Fruit fly (Drosophila melanogaster) whole organism: ENCODE results near the gene Osi5.

ENCODE experiments used
- CG8478 ChIP-seq: fragments of >200 bp; optimal IDR thresholded peaks from 2 replicates; lab custom pipeline; 2018; ENCODE audit warnings: inconsistent platforms
- Dll ChIP-seq: fragments of >200 bp; optimal IDR thresholded peaks from 2 replicates; lab custom pipeline; 2017
- EcR ChIP-seq, 2 experiments: fragments of >200 bp; optimal IDR thresholded peaks; 2 replicates each; lab custom pipeline; 2017; ENCODE audit warnings: missing biosample characterization in 2 of 2, missing genetic modification characterization in 2 of 2, missing genetic modification reagents in 2 of 2
- pan ChIP-seq: fragments of >200 bp; optimal IDR thresholded peaks from 2 replicates; lab custom pipeline; 2017
- psq ChIP-seq: fragments of >200 bp; optimal IDR thresholded peaks from 2 replicates; lab custom pipeline; 2017
- usp ChIP-seq: fragments of >200 bp; optimal IDR thresholded peaks from 2 replicates; lab custom pipeline; 2017; ENCODE audit warnings: missing biosample characterization, missing genetic modification characterization, mixed read lengths

Gene Osi5

DNA sequence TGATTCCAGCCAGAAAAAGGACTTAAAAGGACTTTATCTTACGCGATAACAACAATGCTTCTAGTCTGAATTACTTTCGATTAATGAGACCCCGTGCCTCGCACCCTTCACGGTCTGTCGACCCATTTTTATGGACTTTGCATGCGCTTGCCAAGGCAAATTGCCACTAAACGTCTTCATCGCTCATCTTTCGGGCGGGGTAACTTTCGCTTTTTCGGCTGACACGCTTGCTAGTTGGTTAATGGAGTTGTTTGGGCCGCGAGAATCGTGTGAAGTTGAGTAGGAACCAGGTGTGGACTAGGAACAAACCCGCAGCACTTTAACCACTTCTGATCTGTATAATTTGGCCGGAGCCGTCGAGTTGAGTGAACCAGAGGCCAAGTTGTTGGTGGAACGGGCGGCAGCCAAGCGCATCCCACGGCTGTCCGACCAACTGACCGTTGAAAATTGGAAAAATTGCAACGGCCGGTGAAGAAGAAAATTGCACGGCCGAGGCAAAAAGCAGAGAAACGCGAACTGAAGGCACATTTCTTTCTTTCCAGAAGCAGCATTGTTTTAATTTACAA, at the start of gene Osi5:
Gene Osi5, plus strand, starts transcription at position 516 of the 566 bp plus-strand sequence.
- TF ChIP-seq Dll (lab: Kevin White, UChicago) (no peak), pan (lab: Kevin White, UChicago) (no peak), psq (lab: Kevin White, UChicago) (no peak), CG8478 (lab: Kevin White, UChicago) (no peak), EcR (GFP tag; optimal IDR thresholded peaks at IDR 0.05; lab: Kevin White, UChicago) (no peak), usp (GFP tag; lab: Kevin White, UChicago) (no peak)

- TF ChIP-seq Dll (lab: Kevin White, UChicago) (no peak), CG8478 (lab: Kevin White, UChicago) (no peak), pan (lab: Kevin White, UChicago) (no peak), EcR (GFP tag; optimal IDR thresholded peaks at IDR 0.05; lab: Kevin White, UChicago) (no peak), usp (GFP tag; lab: Kevin White, UChicago) (no peak), psq (lab: Kevin White, UChicago) (no peak)
Measured at dm6 chr3R:6182511-6182910, 44.8 kb upstream of the Osi5 start.

DNA sequence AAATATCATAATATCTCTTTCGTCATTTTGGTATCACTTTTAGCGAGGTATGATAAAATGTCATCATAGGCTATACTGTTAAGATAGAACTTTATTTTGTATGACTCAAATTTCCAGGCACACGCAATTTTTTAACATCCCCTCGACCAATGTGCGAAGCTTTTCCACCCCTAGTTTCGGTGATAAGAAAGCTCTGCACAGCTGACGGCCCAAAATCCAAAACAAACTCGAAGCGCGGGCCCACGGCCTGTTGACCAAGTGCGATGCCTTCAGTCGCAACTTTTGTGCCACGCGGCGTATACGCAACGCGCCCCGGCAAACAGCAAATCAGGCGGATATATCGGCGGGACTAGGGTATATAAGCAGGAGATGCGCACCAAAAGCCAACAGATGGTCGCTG, 40.3 kb upstream of the Osi5 start, which contains the start of gene NPFR:
Gene NPFR, plus strand, starts transcription at position 301 of the 400 bp plus-strand sequence.
- no peak for TF ChIP-seq pan (lab: Kevin White, UChicago)
- no peak for TF ChIP-seq usp (GFP tag; lab: Kevin White, UChicago)
- TF ChIP-seq EcR (GFP tag; optimal IDR thresholded peaks at IDR 0.05; lab: Kevin White, UChicago): no peak
- TF ChIP-seq psq (lab: Kevin White, UChicago): no peak
- no peak for TF ChIP-seq CG8478 (lab: Kevin White, UChicago)
- no peak for TF ChIP-seq Dll (lab: Kevin White, UChicago)

dm6 chr3R:6196416-6196815, 30.9 kb upstream of the Osi5 start:
- TF ChIP-seq CG8478 (lab: Kevin White, UChicago) (no peak), psq (lab: Kevin White, UChicago) (no peak), pan (lab: Kevin White, UChicago) (no peak), EcR (GFP tag; optimal IDR thresholded peaks at IDR 0.05; lab: Kevin White, UChicago) (no peak), Dll (lab: Kevin White, UChicago) (no peak), usp (GFP tag; lab: Kevin White, UChicago) (no peak)

DNA sequence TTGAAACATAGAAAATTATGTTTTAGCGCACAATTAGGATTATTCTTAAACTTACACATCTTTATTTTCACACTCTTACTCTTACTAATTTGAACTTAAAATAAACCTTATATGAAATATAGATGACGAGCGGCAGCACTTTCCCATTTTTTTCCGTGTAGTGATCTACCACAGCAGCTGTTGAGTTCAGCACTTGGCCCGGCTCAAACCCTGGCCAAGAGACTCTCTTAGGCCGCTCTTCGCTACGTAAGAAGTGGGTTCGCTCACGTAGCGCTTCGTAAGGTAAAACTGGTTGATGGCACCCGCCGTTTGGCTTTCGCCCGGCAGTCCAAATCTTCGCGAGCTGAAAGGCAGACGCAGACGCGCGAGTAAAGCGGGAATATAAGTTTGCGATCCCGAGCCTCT, 28.8 kb upstream of the Osi5 start, which contains the start of gene Osi24:
Gene Osi24, plus strand, starts transcription at position 324 of the 405 bp plus-strand sequence.
- TF ChIP-seq usp (GFP tag; lab: Kevin White, UChicago) (no peak), EcR (GFP tag; optimal IDR thresholded peaks at IDR 0.05; lab: Kevin White, UChicago) (no peak), pan (lab: Kevin White, UChicago) (no peak), Dll (lab: Kevin White, UChicago) (no peak)

DNA sequence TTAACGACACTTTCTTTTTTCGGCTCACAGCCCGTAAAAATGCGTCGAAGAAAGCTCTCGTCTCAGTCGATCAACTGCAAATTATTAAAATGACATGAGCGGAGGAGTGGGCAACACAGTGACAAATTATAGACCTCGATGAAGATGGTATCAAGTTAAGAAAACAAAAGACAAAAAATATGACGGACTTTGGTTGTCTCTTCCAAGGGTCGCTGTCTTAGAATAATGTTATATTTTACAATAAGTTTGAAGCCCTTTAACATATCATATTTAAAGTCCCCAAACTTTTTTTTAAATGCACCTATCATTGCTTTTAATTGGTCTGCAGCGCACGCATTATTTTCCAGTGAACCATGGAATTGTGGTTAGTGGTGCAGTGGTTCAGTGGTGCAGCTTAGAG, 27.6 kb upstream of the Osi5 start:
- TF ChIP-seq pan (lab: Kevin White, UChicago) (no peak), psq (lab: Kevin White, UChicago) (no peak), usp (GFP tag; lab: Kevin White, UChicago) (no peak), CG8478 (lab: Kevin White, UChicago) (no peak), Dll (lab: Kevin White, UChicago) (no peak), EcR (GFP tag; optimal IDR thresholded peaks at IDR 0.05; lab: Kevin White, UChicago) (no peak)

dm6 chr3R:6203000-6203399, 24.3 kb upstream of the Osi5 start:
- TF ChIP-seq Dll (lab: Kevin White, UChicago) (no peak), pan (lab: Kevin White, UChicago) (no peak)

dm6 chr3R:6209073-6209472, 18.2 kb upstream of the Osi5 start, which contains the start of gene Osi2:
TSS of gene Osi2 (plus strand) at chr3R:6209373.
- TF ChIP-seq usp (GFP tag; lab: Kevin White, UChicago) (no peak), psq (lab: Kevin White, UChicago) (no peak), pan (lab: Kevin White, UChicago) (no peak), EcR (GFP tag; optimal IDR thresholded peaks at IDR 0.05; lab: Kevin White, UChicago) (no peak), CG8478 (lab: Kevin White, UChicago) (no peak), Dll (lab: Kevin White, UChicago) (no peak)

dm6 chr3R:6210266-6211040, 16.9 kb upstream of the Osi5 start:
- TF ChIP-seq EcR (GFP tag; optimal IDR thresholded peaks at IDR 0.05; lab: Kevin White, UChicago): no peak
- TF ChIP-seq usp (GFP tag; lab: Kevin White, UChicago): no peak
- no peak for TF ChIP-seq Dll (lab: Kevin White, UChicago)
- no peak for TF ChIP-seq psq (lab: Kevin White, UChicago)
- no peak for TF ChIP-seq pan (lab: Kevin White, UChicago)
- no peak for TF ChIP-seq CG8478 (lab: Kevin White, UChicago)

DNA sequence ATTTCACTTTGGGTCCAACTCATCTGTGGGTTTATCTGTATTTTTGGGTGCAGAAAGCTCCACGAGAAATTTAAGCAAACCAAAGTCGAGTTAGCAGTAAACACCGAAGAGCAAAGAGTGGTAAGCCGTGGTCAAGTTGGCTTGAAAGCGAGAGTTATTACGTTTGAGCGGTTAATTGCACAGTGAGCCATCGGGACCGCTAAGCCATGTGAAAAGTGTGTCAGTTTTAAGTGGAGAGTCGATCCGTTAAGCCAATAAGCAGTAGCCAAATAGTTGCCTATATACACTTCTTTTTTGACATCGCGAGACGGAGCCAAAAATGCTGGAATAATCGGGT, 16.3 kb upstream of the Osi5 start:
- TF ChIP-seq EcR (GFP tag; optimal IDR thresholded peaks at IDR 0.05; lab: Kevin White, UChicago) (no peak), usp (GFP tag; lab: Kevin White, UChicago) (no peak), Dll (lab: Kevin White, UChicago) (no peak), pan (lab: Kevin White, UChicago) (no peak), psq (lab: Kevin White, UChicago) (no peak), CG8478 (lab: Kevin White, UChicago) (no peak)

- no peak for TF ChIP-seq Dll (lab: Kevin White, UChicago)
- TF ChIP-seq EcR (GFP tag; optimal IDR thresholded peaks at IDR 0.05; lab: Kevin White, UChicago): no peak
- TF ChIP-seq CG8478 (lab: Kevin White, UChicago): no peak
- no peak for TF ChIP-seq usp (GFP tag; lab: Kevin White, UChicago)
- TF ChIP-seq psq (lab: Kevin White, UChicago): no peak
- TF ChIP-seq pan (lab: Kevin White, UChicago): no peak
Measured at dm6 chr3R:6214227-6214626, 13.1 kb upstream of the Osi5 start.
